Worm (Caenorhabditis elegans): Measurements from ENCODE around the gene B0334.20.

DNA sequence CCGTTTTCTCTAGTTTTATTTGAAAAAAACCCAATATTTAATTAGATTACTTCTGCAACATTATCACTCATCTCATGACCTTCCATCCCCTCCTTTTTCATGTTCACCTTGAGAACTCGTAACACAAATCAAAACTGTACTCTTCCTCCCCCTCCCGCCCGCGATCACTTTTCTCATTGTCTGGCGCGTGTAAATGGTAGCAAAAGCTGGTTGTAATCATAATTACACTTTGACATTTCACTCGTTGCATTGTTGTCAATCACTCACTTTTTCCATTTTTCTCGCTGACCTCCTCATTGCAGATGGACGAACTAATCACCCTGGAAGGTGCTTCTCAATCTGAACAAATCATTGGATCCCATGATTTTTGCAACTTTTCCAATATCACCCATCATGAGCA is 10.1 kb upstream of the B0334.20 start, which contains the start of gene npr-41:
- TF ChIP-seq dmd-4 (tag; optimal IDR thresholded peaks at IDR 0.05; ENCODE audit: borderline replicate concordance), result no peak
- TF ChIP-seq zip-5 (tag; optimal IDR thresholded peaks at IDR 0.05), result no peak
- no peak for TF ChIP-seq fkh-10 (GFP tag; optimal IDR thresholded peaks at IDR 0.05)
- TF ChIP-seq hlh-13 (GFP tag; optimal IDR thresholded peaks at IDR 0.05), result no peak
- TF ChIP-seq mec-3 (tag; optimal IDR thresholded peaks at IDR 0.05; ENCODE audit: borderline replicate concordance), result no peak
